Worm (Caenorhabditis elegans) whole organism, L4 larva: Measurements from ENCODE around the gene nlp-11.
A peak's percentile ranks its signal among the peaks of the same experiment; 100 is the strongest.

ENCODE experiments used
- D1046.2 ChIP-seq: fragments of 200-800 bp; sonication (Bioruptor generic); IDR thresholded peaks from 2 replicates; pipeline ENCODE4 v1.3.6; 2022; ENCODE audit warnings: missing genetic modification characterization, missing compliant biosample characterization
- F10B5.3 ChIP-seq: sonication (generic microtip); optimal IDR thresholded peaks from 2 replicates; lab custom pipeline; 2016; ENCODE audit warnings: mild to moderate bottlenecking, missing genetic modification characterization, missing compliant biosample characterization
- F44E2.7 ChIP-seq: fragments of 200-800 bp; sonication (Bioruptor generic); IDR thresholded peaks from 2 replicates; pipeline ENCODE4 v2.1.2; 2022; ENCODE audit warnings: missing genetic modification characterization, missing compliant biosample characterization
- R02D3.7 ChIP-seq: fragments of 150-350 bp; sonication (generic microtip); optimal IDR thresholded peaks from 3 replicates; lab custom pipeline; 2014; ENCODE audit warnings: missing biosample characterization, missing genetic modification characterization
- T20F7.1 ChIP-seq: fragments of 200-800 bp; sonication (Bioruptor generic); optimal IDR thresholded peaks from 2 replicates; lab custom pipeline; 2018; ENCODE audit warnings: mild to moderate bottlenecking, missing genetic modification characterization, missing compliant biosample characterization
- T26A8.4 ChIP-seq: fragments of 200-800 bp; sonication (Bioruptor generic); IDR thresholded peaks from 2 replicates; pipeline ENCODE4 v1.3.6; 2022; ENCODE audit warnings: missing genetic modification characterization, missing compliant biosample characterization
- Y48G9A.11 ChIP-seq: fragments of 200-800 bp; sonication (Bioruptor generic); IDR thresholded peaks from 2 replicates; pipeline ENCODE4 v1.3.6; 2022; ENCODE audit warnings: missing genetic modification reagents, missing genetic modification characterization, missing compliant biosample characterization
- Y5F2A.4 ChIP-seq: fragments of 200-800 bp; sonication (Bioruptor generic); optimal IDR thresholded peaks from 2 replicates; lab custom pipeline; 2018; ENCODE audit warnings: mild to moderate bottlenecking, missing genetic modification characterization, missing compliant biosample characterization
- Y75B8A.6 ChIP-seq: fragments of 200-800 bp; sonication (Bioruptor generic); IDR thresholded peaks from 2 replicates; pipeline ENCODE4 v1.3.6; 2022; ENCODE audit warnings: missing genetic modification reagents, missing genetic modification characterization, missing compliant biosample characterization
- ZK337.2 ChIP-seq: fragments of 200-800 bp; sonication (Bioruptor generic); IDR thresholded peaks from 2 replicates; pipeline ENCODE4 v1.3.6; 2022; ENCODE audit warnings: missing genetic modification reagents, missing genetic modification characterization, missing compliant biosample characterization
- aly-2 ChIP-seq: sonication (generic microtip); optimal IDR thresholded peaks from 2 replicates; lab custom pipeline; 2018; ENCODE audit warnings: missing biosample characterization, missing genetic modification characterization
- ama-1 ChIP-seq: fragments of 150-350 bp; optimal IDR thresholded peaks from 2 replicates; lab custom pipeline; 2014; ENCODE audit warnings: inconsistent platforms, mixed read lengths
- arid-1 ChIP-seq: fragments of 200-800 bp; sonication (Bioruptor generic); conservative IDR thresholded peaks from 2 replicates; pipeline ENCODE4 v1.3.6; 2022; ENCODE audit warnings: missing genetic modification reagents, missing genetic modification characterization, missing compliant biosample characterization
- ceh-20 ChIP-seq: fragments of 200-800 bp; sonication (Bioruptor generic); IDR thresholded peaks from 2 replicates; pipeline ENCODE4 v1.3.6; 2022; ENCODE audit warnings: missing genetic modification reagents, missing genetic modification characterization, missing compliant biosample characterization
- ceh-62 ChIP-seq: sonication (generic microtip); optimal IDR thresholded peaks from 2 replicates; lab custom pipeline; 2017; ENCODE audit warnings: missing biosample characterization, missing genetic modification characterization
- ces-1 ChIP-seq: fragments of 150-350 bp; sonication (generic microtip); optimal IDR thresholded peaks from 4 replicates; lab custom pipeline; 2014; ENCODE audit warnings: missing biosample characterization, missing genetic modification reagents, missing genetic modification characterization
- dmd-6 ChIP-seq: fragments of 200-800 bp; sonication (Bioruptor generic); IDR thresholded peaks from 2 replicates; pipeline ENCODE4 v1.3.6; 2022; ENCODE audit warnings: missing genetic modification reagents, missing genetic modification characterization, missing compliant biosample characterization
- dmd-8 ChIP-seq: fragments of 200-800 bp; sonication (Bioruptor generic); IDR thresholded peaks from 2 replicates; pipeline ENCODE4 v1.3.6; 2022; ENCODE audit warnings: missing genetic modification characterization, missing compliant biosample characterization
- dpl-1 ChIP-seq: fragments of 150-350 bp; optimal IDR thresholded peaks from 2 replicates; lab custom pipeline; 2014; ENCODE audit warnings: missing biosample characterization, missing genetic modification reagents, missing genetic modification characterization
- gei-8 ChIP-seq: fragments of 200-800 bp; sonication (Bioruptor generic); optimal IDR thresholded peaks from 2 replicates; lab custom pipeline; 2018; ENCODE audit warnings: mild to moderate bottlenecking, missing genetic modification characterization, missing compliant biosample characterization
- hmg-1.1 ChIP-seq: fragments of 200-800 bp; sonication (Bioruptor generic); IDR thresholded peaks from 2 replicates; pipeline ENCODE4 v1.3.6; 2022; ENCODE audit warnings: missing genetic modification reagents, missing genetic modification characterization, missing compliant biosample characterization
- lim-7 ChIP-seq: fragments of 200-800 bp; sonication (Bioruptor generic); IDR thresholded peaks from 2 replicates; pipeline ENCODE4 v1.3.6; 2022; ENCODE audit warnings: missing genetic modification characterization, missing compliant biosample characterization
- lin-1 ChIP-seq: fragments of 200-800 bp; sonication (Bioruptor generic); IDR thresholded peaks from 2 replicates; pipeline ENCODE4 v1.3.6; 2022; ENCODE audit warnings: missing genetic modification reagents, missing genetic modification characterization, missing compliant biosample characterization
- lin-13 ChIP-seq: fragments of 150-350 bp; optimal IDR thresholded peaks from 2 replicates; lab custom pipeline; 2014; ENCODE audit warnings: missing biosample characterization, missing genetic modification reagents, missing genetic modification characterization
- lin-39 ChIP-seq: fragments of 150-350 bp; optimal IDR thresholded peaks from 2 replicates; lab custom pipeline; 2014; ENCODE audit warnings: missing biosample characterization, missing genetic modification reagents, missing genetic modification characterization
- lir-3 ChIP-seq: sonication (generic microtip); optimal IDR thresholded peaks from 2 replicates; lab custom pipeline; 2016; ENCODE audit warnings: mild to moderate bottlenecking, missing genetic modification characterization, missing compliant biosample characterization
- lsy-2 ChIP-seq, 2 experiments: fragments of 150-350 bp in 1 of 2; sonication (generic microtip) in 1 of 2; optimal IDR thresholded peaks; 2 replicates each; lab custom pipeline; 2014 to 2017; ENCODE audit warnings: missing biosample characterization in 2 of 2, missing genetic modification characterization in 2 of 2
- madf-5 ChIP-seq, 2 experiments: fragments of 200-800 bp; sonication (Bioruptor generic); IDR thresholded peaks; 2 replicates each; pipeline ENCODE4 v1.3.6; 2022; ENCODE audit warnings: missing compliant biosample characterization in 2 of 2, missing genetic modification characterization in 2 of 2
- mep-1 ChIP-seq: fragments of 150-350 bp; sonication (generic microtip); optimal IDR thresholded peaks from 3 replicates; lab custom pipeline; 2014; ENCODE audit warnings: missing biosample characterization, missing genetic modification characterization
- mes-2 ChIP-seq: sonication (generic microtip); optimal IDR thresholded peaks from 2 replicates; lab custom pipeline; 2016; ENCODE audit warnings: missing genotype, mild to moderate bottlenecking, missing genetic modification characterization, missing compliant biosample characterization; ENCODE audit not compliant: poor library complexity, severe bottlenecking
- mxl-2 ChIP-seq: fragments of 200-800 bp; sonication (Bioruptor generic); conservative IDR thresholded peaks from 2 replicates; pipeline ENCODE4 v1.3.6; 2022; ENCODE audit warnings: missing genetic modification reagents, missing genetic modification characterization, missing compliant biosample characterization
- mxl-3 ChIP-seq: fragments of 200-800 bp; sonication (Bioruptor generic); optimal IDR thresholded peaks from 2 replicates; lab custom pipeline; 2018; ENCODE audit warnings: mild to moderate bottlenecking, missing genetic modification characterization, missing compliant biosample characterization
- nhr-10 ChIP-seq: fragments of 150-350 bp; optimal IDR thresholded peaks from 2 replicates; lab custom pipeline; 2014; ENCODE audit warnings: missing biosample characterization, missing genetic modification characterization
- nhr-11 ChIP-seq: fragments of 150-350 bp; optimal IDR thresholded peaks from 2 replicates; lab custom pipeline; 2014; ENCODE audit warnings: missing biosample characterization, missing genetic modification characterization
- nhr-111 ChIP-seq: fragments of 200-800 bp; sonication (Bioruptor generic); optimal IDR thresholded peaks from 2 replicates; lab custom pipeline; 2018; ENCODE audit warnings: mild to moderate bottlenecking, missing genetic modification characterization, missing compliant biosample characterization
- nhr-28 ChIP-seq: fragments of 150-350 bp; optimal IDR thresholded peaks from 2 replicates; lab custom pipeline; 2014; ENCODE audit warnings: missing biosample characterization, missing genetic modification characterization
- nhr-41 ChIP-seq: fragments of 200-800 bp; sonication (Bioruptor generic); IDR thresholded peaks from 2 replicates; pipeline ENCODE4 v1.3.6; 2022; ENCODE audit warnings: missing genetic modification reagents, missing genetic modification characterization, missing compliant biosample characterization
- nhr-42 ChIP-seq: fragments of 200-800 bp; sonication (Bioruptor generic); IDR thresholded peaks from 2 replicates; pipeline ENCODE4 v1.3.6; 2022; ENCODE audit warnings: missing genetic modification characterization, missing compliant biosample characterization
- nhr-6 ChIP-seq: fragments of 150-350 bp; optimal IDR thresholded peaks from 2 replicates; lab custom pipeline; 2014; ENCODE audit warnings: missing biosample characterization, missing genetic modification characterization
- nhr-76 ChIP-seq: fragments of 150-350 bp; optimal IDR thresholded peaks from 2 replicates; lab custom pipeline; 2014; ENCODE audit warnings: missing biosample characterization, missing genetic modification characterization
- nhr-77 ChIP-seq: fragments of 150-350 bp; optimal IDR thresholded peaks from 2 replicates; lab custom pipeline; 2014; ENCODE audit warnings: missing biosample characterization, missing genetic modification characterization
- pha-4 ChIP-seq, 2 experiments: fragments of 150-350 bp in 1 of 2; fragments of 200-800 bp in 1 of 2; sonication (Bioruptor generic) in 1 of 2; IDR thresholded peaks in 1 of 2; optimal IDR thresholded peaks in 1 of 2; 2 replicates each; pipeline versions ENCODE4 v1.3.6 to Lab custom; 2014 to 2022; ENCODE audit warnings: missing genetic modification characterization in 2 of 2, missing genetic modification reagents in 2 of 2, missing biosample characterization in 1 of 2, missing compliant biosample characterization in 1 of 2
- pqm-1 ChIP-seq: sonication (generic microtip); optimal IDR thresholded peaks from 2 replicates; lab custom pipeline; 2017; ENCODE audit warnings: missing biosample characterization, missing genetic modification characterization
- saeg-2 ChIP-seq: fragments of 200-800 bp; sonication (Bioruptor generic); IDR thresholded peaks from 2 replicates; pipeline ENCODE4 v1.3.6; 2022; ENCODE audit warnings: missing genetic modification reagents, missing genetic modification characterization, missing compliant biosample characterization
- snpc-1.2 ChIP-seq: fragments of 200-800 bp; sonication (Bioruptor generic); IDR thresholded peaks from 2 replicates; pipeline ENCODE4 v1.3.6; 2022; ENCODE audit warnings: missing genetic modification reagents, missing genetic modification characterization, missing compliant biosample characterization
- spr-1 ChIP-seq: sonication (generic microtip); optimal IDR thresholded peaks from 2 replicates; lab custom pipeline; 2016; ENCODE audit warnings: mild to moderate bottlenecking, missing genetic modification characterization, missing compliant biosample characterization
- spr-3 ChIP-seq: fragments of 200-800 bp; sonication (Bioruptor generic); optimal IDR thresholded peaks from 2 replicates; lab custom pipeline; 2018; ENCODE audit warnings: mild to moderate bottlenecking, missing genetic modification characterization, missing compliant biosample characterization
- unc-130 ChIP-seq: sonication (generic microtip); optimal IDR thresholded peaks from 2 replicates; lab custom pipeline; 2016; ENCODE audit warnings: missing genetic modification reagents, missing genetic modification characterization, missing compliant biosample characterization
- unc-39 ChIP-seq: sonication (generic microtip); optimal IDR thresholded peaks from 2 replicates; lab custom pipeline; 2017; ENCODE audit warnings: missing biosample characterization, missing genetic modification characterization
- vab-7 ChIP-seq: fragments of 200-800 bp; sonication (Bioruptor generic); IDR thresholded peaks from 2 replicates; pipeline ENCODE4 v1.3.6; 2022; ENCODE audit warnings: missing genetic modification reagents, missing genetic modification characterization, missing compliant biosample characterization
- zfp-2 ChIP-seq: sonication (generic microtip); optimal IDR thresholded peaks from 2 replicates; lab custom pipeline; 2016; ENCODE audit warnings: mild to moderate bottlenecking, missing genetic modification characterization, missing compliant biosample characterization
- zip-11 ChIP-seq: fragments of 200-800 bp; sonication (Bioruptor generic); IDR thresholded peaks from 2 replicates; pipeline ENCODE4 v1.3.6; 2022; ENCODE audit warnings: missing genetic modification characterization, missing compliant biosample characterization

nlp-11 gene

ce11 chrII:9646122-9646555 lies 45.6 kb downstream of the nlp-11 start:
- no peak for TF ChIP-seq Y75B8A.6 (GFP tag; lab: Robert Waterston, UW)
- no peak for TF ChIP-seq lin-39 (tag; lab: Kevin White, UChicago)
- TF ChIP-seq lsy-2 (tag; optimal IDR thresholded peaks at IDR 0.05; lab: Kevin White, UChicago) = peak; percentile 62 to 70
- no peak for TF ChIP-seq nhr-42 (GFP tag; lab: Robert Waterston, UW)
- no peak for TF ChIP-seq ces-1 (GFP tag; lab: Kevin White, UChicago)
- peak; percentile 39; the same call in 1 of the 2 replicates for TF ChIP-seq lim-7 (GFP tag; lab: Robert Waterston, UW)
- TF ChIP-seq dmd-6 (GFP tag; lab: Robert Waterston, UW) = peak; percentile 60
- TF ChIP-seq pqm-1 = no peak
- TF ChIP-seq nhr-11 (tag; lab: Kevin White, UChicago) = peak; percentile 94
- TF ChIP-seq aly-2 (tag; lab: Kevin White, UChicago) = no peak
- TF ChIP-seq arid-1 = no peak
- TF ChIP-seq nhr-76 (tag; lab: Kevin White, UChicago) = no peak
- peak; percentile 40 for TF ChIP-seq ama-1 (lab: Kevin White, UChicago)
- no peak for TF ChIP-seq spr-3 (GFP tag; lab: Kevin White, UChicago)
- peak; percentile 72 for TF ChIP-seq mes-2
- TF ChIP-seq nhr-10 = no peak
- no peak; the same call in 1 of the 2 replicates for TF ChIP-seq ceh-20 (GFP tag; lab: Robert Waterston, UW)
- no peak for TF ChIP-seq ceh-62
- no peak for TF ChIP-seq pha-4 (GFP tag; IDR thresholded peaks at IDR 0.05; lab: Robert Waterston, UW)
- TF ChIP-seq pha-4 (tag; optimal IDR thresholded peaks at IDR 0.05; lab: Kevin White, UChicago) = no peak
- peak; percentile 19 for TF ChIP-seq spr-1 (tag; lab: Kevin White, UChicago)
- TF ChIP-seq unc-39 (tag; lab: Kevin White, UChicago) = no peak
- no peak for TF ChIP-seq nhr-41 (GFP tag; lab: Robert Waterston, UW)
- TF ChIP-seq saeg-2 (GFP tag; lab: Robert Waterston, UW) = 0 out of 2 replicates have a peak, but pooled peaks have one; percentile 44
- TF ChIP-seq hmg-1.1 (GFP tag; lab: Robert Waterston, UW) = peak; percentile 83
- TF ChIP-seq T26A8.4 = no peak; the same call in 1 of the 2 replicates
- TF ChIP-seq mep-1 = peak; percentile 86
- TF ChIP-seq unc-130 (GFP tag; lab: Kevin White, UChicago) = no peak
- TF ChIP-seq vab-7 = no peak
- TF ChIP-seq lin-1 (GFP tag; lab: Robert Waterston, UW) = no peak
- peak; percentile 14 for TF ChIP-seq dpl-1 (GFP tag; lab: Kevin White, UChicago)
- TF ChIP-seq nhr-111 (GFP tag; lab: Kevin White, UChicago) = no peak
- peak; percentile 28 for TF ChIP-seq nhr-77 (tag; lab: Kevin White, UChicago)
- no peak for TF ChIP-seq dmd-8
- TF ChIP-seq nhr-6 (tag; lab: Kevin White, UChicago) = peak; percentile 45
- no peak for TF ChIP-seq R02D3.7
- no peak for TF ChIP-seq zfp-2 (tag; lab: Kevin White, UChicago)
- TF ChIP-seq madf-5 (GFP tag; IDR thresholded peaks at IDR 0.05; lab: Robert Waterston, UW) = no peak
- TF ChIP-seq nhr-28 (tag; lab: Kevin White, UChicago) = peak; percentile 81
- TF ChIP-seq ZK337.2 (GFP tag; lab: Robert Waterston, UW) = no peak
- TF ChIP-seq lin-13 (GFP tag; lab: Kevin White, UChicago) = no peak
- TF ChIP-seq T20F7.1 (GFP tag; lab: Kevin White, UChicago) = peak; percentile 8
- no peak for TF ChIP-seq Y5F2A.4 (GFP tag; lab: Kevin White, UChicago)
- TF ChIP-seq zip-11 = no peak
- peak; percentile 23 for TF ChIP-seq F10B5.3 (tag; lab: Kevin White, UChicago)
- TF ChIP-seq Y48G9A.11 (GFP tag; lab: Robert Waterston, UW) = no peak
- no peak for TF ChIP-seq gei-8 (GFP tag; lab: Kevin White, UChicago)
- TF ChIP-seq snpc-1.2 = no peak
- TF ChIP-seq F44E2.7 (GFP tag; lab: Robert Waterston, UW) = no peak
- no peak for TF ChIP-seq lir-3 (tag; lab: Kevin White, UChicago)
- TF ChIP-seq mxl-2 (GFP tag; lab: Robert Waterston, UW) = no peak
- no peak for TF ChIP-seq D1046.2
- TF ChIP-seq mxl-3 (GFP tag; lab: Kevin White, UChicago) = peak; percentile 86
